Worm (Caenorhabditis elegans) whole organism, L1 larva: ENCODE measurements around the gene deg-1.

Source experiments
- C04F5.9 ChIP-seq: sonication (generic microtip); optimal IDR thresholded peaks from 2 replicates; lab custom pipeline; 2016; ENCODE audit warnings: missing genetic modification characterization, missing compliant biosample characterization
- C34B4.2 ChIP-seq: sonication (generic microtip); optimal IDR thresholded peaks from 2 replicates; lab custom pipeline; 2017; ENCODE audit warnings: mild to moderate bottlenecking, missing genetic modification characterization, missing compliant biosample characterization
- F16B12.6 ChIP-seq: fragments of 150-350 bp; optimal IDR thresholded peaks from 2 replicates; lab custom pipeline; 2014; ENCODE audit warnings: missing biosample characterization, missing genetic modification characterization
- Y116A8C.19 ChIP-seq: sonication (generic microtip); optimal IDR thresholded peaks from 2 replicates; lab custom pipeline; 2016; ENCODE audit warnings: missing compliant biosample characterization, missing genetic modification characterization, borderline replicate concordance
- alr-1 ChIP-seq: fragments of 200-800 bp; sonication (Bioruptor generic); optimal IDR thresholded peaks from 2 replicates; lab custom pipeline; 2018; ENCODE audit warnings: borderline replicate concordance, mild to moderate bottlenecking, missing genetic modification characterization, missing compliant biosample characterization
- ces-1 ChIP-seq: fragments of 150-350 bp; optimal IDR thresholded peaks from 2 replicates; lab custom pipeline; 2014; ENCODE audit warnings: missing biosample characterization, missing genetic modification reagents, missing genetic modification characterization
- dpl-1 ChIP-seq, 3 experiments: fragments of 150-350 bp in 2 of 3; sonication (generic microtip) in 1 of 3; optimal IDR thresholded peaks; 2 replicates each; lab custom pipeline; 2014 to 2017; ENCODE audit warnings: missing biosample characterization in 3 of 3, missing genetic modification characterization in 3 of 3, missing genetic modification reagents in 3 of 3
- dsc-1 ChIP-seq: sonication (generic microtip); optimal IDR thresholded peaks from 2 replicates; lab custom pipeline; 2016; ENCODE audit warnings: mild to moderate bottlenecking, missing genetic modification characterization, missing compliant biosample characterization
- efl-1 ChIP-seq, 4 experiments: fragments of 150-350 bp; optimal IDR thresholded peaks in 3 of 4; peaks in 1 of 4; 1 replicate in 1 of 4; 2 replicates in 3 of 4; lab custom pipeline; 2014; ENCODE audit warnings: missing biosample characterization in 2 of 4, missing genetic modification characterization in 2 of 4, missing genetic modification reagents in 2 of 4
- egl-13 ChIP-seq: sonication (generic microtip); optimal IDR thresholded peaks from 2 replicates; lab custom pipeline; 2016; ENCODE audit warnings: missing genotype, missing genetic modification reagents, missing genetic modification characterization, missing compliant biosample characterization
- egl-27 ChIP-seq, 2 experiments: fragments of 150-350 bp in 1 of 2; sonication (generic microtip); optimal IDR thresholded peaks; 3 replicates each; lab custom pipeline; 2017 to 2018; ENCODE audit warnings: missing biosample characterization in 2 of 2, missing genetic modification characterization in 2 of 2, missing genetic modification reagents in 2 of 2
- elt-3 ChIP-seq, 6 experiments: fragments of 150-350 bp in 1 of 6; sonication (generic microtip); optimal IDR thresholded peaks; 2 replicates each; lab custom pipeline; 2017 to 2018; ENCODE audit warnings: missing biosample characterization in 6 of 6, missing genetic modification characterization in 6 of 6, inconsistent platforms in 1 of 6
- fkh-8 ChIP-seq: sonication (generic microtip); optimal IDR thresholded peaks from 2 replicates; lab custom pipeline; 2016; ENCODE audit warnings: mild to moderate bottlenecking, missing genetic modification characterization, missing compliant biosample characterization
- fos-1 ChIP-seq: fragments of 150-350 bp; optimal IDR thresholded peaks from 2 replicates; lab custom pipeline; 2014; ENCODE audit warnings: missing biosample characterization, missing genetic modification characterization
- hlh-17 ChIP-seq: fragments of 200-800 bp; sonication (Bioruptor generic); optimal IDR thresholded peaks from 2 replicates; lab custom pipeline; 2018; ENCODE audit warnings: missing genetic modification characterization, mild to moderate bottlenecking, missing compliant biosample characterization, moderate library complexity, borderline replicate concordance
- hlh-4 ChIP-seq: sonication (generic microtip); optimal IDR thresholded peaks from 2 replicates; lab custom pipeline; 2016; ENCODE audit warnings: mild to moderate bottlenecking, missing genetic modification characterization, missing compliant biosample characterization
- hpl-2 ChIP-seq: fragments of 150-350 bp; optimal IDR thresholded peaks from 2 replicates; lab custom pipeline; 2014; ENCODE audit warnings: missing biosample characterization, missing genetic modification reagents, missing genetic modification characterization
- irx-1 ChIP-seq: sonication (generic microtip); optimal IDR thresholded peaks from 2 replicates; lab custom pipeline; 2016; ENCODE audit warnings: missing genetic modification characterization, missing compliant biosample characterization
- isw-1 ChIP-seq: fragments of 200-800 bp; sonication (Bioruptor generic); IDR thresholded peaks from 2 replicates; pipeline ENCODE4 v1.3.6; 2022; ENCODE audit warnings: missing genetic modification characterization, missing compliant biosample characterization
- jun-1 ChIP-seq: fragments of 150-350 bp; optimal IDR thresholded peaks from 2 replicates; lab custom pipeline; 2014; ENCODE audit warnings: missing biosample characterization, missing genetic modification reagents, missing genetic modification characterization
- lin-13 ChIP-seq: fragments of 150-350 bp; optimal IDR thresholded peaks from 2 replicates; lab custom pipeline; 2014; ENCODE audit warnings: missing biosample characterization, missing genetic modification reagents, missing genetic modification characterization
- lin-14 ChIP-seq: fragments of 200-800 bp; sonication (Bioruptor generic); optimal IDR thresholded peaks from 2 replicates; lab custom pipeline; 2018; ENCODE audit warnings: mild to moderate bottlenecking, missing genetic modification characterization, moderate library complexity, missing compliant biosample characterization
- lin-15B ChIP-seq: fragments of 150-350 bp; sonication (generic microtip); optimal IDR thresholded peaks from 3 replicates; lab custom pipeline; 2014; ENCODE audit warnings: missing biosample characterization, missing genetic modification characterization
- lin-35 ChIP-seq, 2 experiments: fragments of 150-350 bp; optimal IDR thresholded peaks; 2 replicates each; lab custom pipeline; 2014; ENCODE audit warnings: missing biosample characterization in 2 of 2, missing genetic modification characterization in 2 of 2, missing genetic modification reagents in 2 of 2
- lsy-2 ChIP-seq, 2 experiments: fragments of 150-350 bp; optimal IDR thresholded peaks; 2 replicates each; lab custom pipeline; 2014; ENCODE audit warnings: missing biosample characterization in 2 of 2, missing genetic modification characterization in 2 of 2
- mab-9 ChIP-seq: fragments of 200-800 bp; sonication (Bioruptor generic); IDR thresholded peaks from 2 replicates; pipeline ENCODE4 v1.3.6; 2022; ENCODE audit warnings: missing genetic modification reagents, missing genetic modification characterization, missing compliant biosample characterization
- mef-2 ChIP-seq: fragments of 150-350 bp; optimal IDR thresholded peaks from 2 replicates; lab custom pipeline; 2014; ENCODE audit warnings: missing biosample characterization, missing genetic modification characterization
- mep-1 ChIP-seq: fragments of 150-350 bp; optimal IDR thresholded peaks from 2 replicates; lab custom pipeline; 2014; ENCODE audit warnings: missing biosample characterization, missing genetic modification characterization
- nhr-12 ChIP-seq: sonication (generic microtip); optimal IDR thresholded peaks from 2 replicates; lab custom pipeline; 2017; ENCODE audit warnings: missing biosample characterization, missing genetic modification characterization
- nhr-19 ChIP-seq: fragments of 200-800 bp; sonication (Bioruptor generic); conservative IDR thresholded peaks from 2 replicates; pipeline ENCODE4 v1.3.6; 2022; ENCODE audit warnings: missing genetic modification characterization, missing compliant biosample characterization
- nhr-20 ChIP-seq: sonication (generic microtip); optimal IDR thresholded peaks from 2 replicates; lab custom pipeline; 2016; ENCODE audit warnings: mild to moderate bottlenecking, missing genetic modification characterization, missing compliant biosample characterization
- nhr-71 ChIP-seq: sonication (generic microtip); optimal IDR thresholded peaks from 2 replicates; lab custom pipeline; 2016; ENCODE audit warnings: mild to moderate bottlenecking, missing genetic modification characterization, moderate library complexity, missing compliant biosample characterization
- nhr-76 ChIP-seq: sonication (generic microtip); optimal IDR thresholded peaks from 2 replicates; lab custom pipeline; 2017; ENCODE audit warnings: missing biosample characterization, missing genetic modification characterization
- nhr-77 ChIP-seq: fragments of 150-350 bp; optimal IDR thresholded peaks from 2 replicates; lab custom pipeline; 2014; ENCODE audit warnings: missing biosample characterization, missing genetic modification characterization
- nhr-84 ChIP-seq: sonication (generic microtip); optimal IDR thresholded peaks from 2 replicates; lab custom pipeline; 2017; ENCODE audit warnings: missing biosample characterization, missing genetic modification characterization
- nhr-85 ChIP-seq: sonication (generic microtip); peaks from one replicate; lab custom pipeline; 2016; ENCODE audit warnings: missing genetic modification characterization, inconsistent platforms, missing compliant biosample characterization
- pag-3 ChIP-seq: sonication (generic microtip); optimal IDR thresholded peaks from 2 replicates; lab custom pipeline; 2017; ENCODE audit warnings: missing genetic modification characterization, mild to moderate bottlenecking, missing compliant biosample characterization, antibody characterized with exemption, borderline replicate concordance; ENCODE audit not compliant: insufficient read depth
- rnt-1 ChIP-seq: sonication (generic microtip); optimal IDR thresholded peaks from 2 replicates; lab custom pipeline; 2016; ENCODE audit warnings: mild to moderate bottlenecking, missing genetic modification characterization, moderate library complexity, missing compliant biosample characterization
- snpc-4 ChIP-seq: fragments of 150-350 bp; optimal IDR thresholded peaks from 2 replicates; lab custom pipeline; 2014; ENCODE audit warnings: missing biosample characterization, missing genetic modification characterization
- snu-23 ChIP-seq: sonication (generic microtip); optimal IDR thresholded peaks from 2 replicates; lab custom pipeline; 2016; ENCODE audit warnings: missing genetic modification characterization, missing compliant biosample characterization
- sox-4 ChIP-seq: sonication (generic microtip); optimal IDR thresholded peaks from 2 replicates; lab custom pipeline; 2016; ENCODE audit warnings: missing genetic modification characterization, missing compliant biosample characterization
- sptf-1 ChIP-seq: fragments of 150-350 bp; optimal IDR thresholded peaks from 2 replicates; lab custom pipeline; 2014; ENCODE audit warnings: missing biosample characterization, missing genetic modification characterization
- sup-37 ChIP-seq: fragments of 200-800 bp; sonication (Bioruptor generic); optimal IDR thresholded peaks from 2 replicates; lab custom pipeline; 2018; ENCODE audit warnings: mild to moderate bottlenecking, missing genetic modification characterization, missing compliant biosample characterization
- tbx-2 ChIP-seq: sonication (generic microtip); optimal IDR thresholded peaks from 2 replicates; lab custom pipeline; 2016; ENCODE audit warnings: missing genetic modification characterization, missing compliant biosample characterization
- tlp-1 ChIP-seq: fragments of 150-350 bp; optimal IDR thresholded peaks from 2 replicates; lab custom pipeline; 2014; ENCODE audit warnings: missing biosample characterization, missing genetic modification characterization
- unc-130 ChIP-seq: fragments of 150-350 bp; optimal IDR thresholded peaks from 2 replicates; lab custom pipeline; 2017; ENCODE audit warnings: missing biosample characterization, missing genetic modification characterization, inconsistent platforms
- unc-30 ChIP-seq: sonication (generic microtip); optimal IDR thresholded peaks from 2 replicates; lab custom pipeline; 2017; ENCODE audit warnings: missing biosample characterization, missing genetic modification characterization
- xbp-1 ChIP-seq: sonication (generic microtip); optimal IDR thresholded peaks from 2 replicates; lab custom pipeline; 2016; ENCODE audit warnings: missing genetic modification characterization, missing compliant biosample characterization
- zip-4 ChIP-seq: fragments of 200-800 bp; sonication (Bioruptor generic); optimal IDR thresholded peaks from 2 replicates; lab custom pipeline; 2018; ENCODE audit warnings: mild to moderate bottlenecking, missing genetic modification characterization, moderate library complexity, missing compliant biosample characterization
- ztf-11 ChIP-seq, 2 experiments: sonication (generic microtip); optimal IDR thresholded peaks; 2 replicates each; lab custom pipeline; 2016 to 2017; ENCODE audit warnings: missing genetic modification characterization in 2 of 2, missing biosample characterization in 1 of 2, missing compliant biosample characterization in 1 of 2

deg-1 gene

ce11 chrX:7798248-7799020 is 45.6 kb downstream of the deg-1 start, which contains the start of gene adm-4:
adm-4 (minus strand) TSS chrX:7798298.
- no peak for TF ChIP-seq sup-37 (GFP tag; lab: Kevin White, UChicago)
- peak; percentile 74 for TF ChIP-seq nhr-71 (tag; lab: Kevin White, UChicago)
- peak; percentile 62 for TF ChIP-seq nhr-20 (tag; lab: Kevin White, UChicago)
- peak; percentile 70 for TF ChIP-seq snu-23 (GFP tag; lab: Kevin White, UChicago)
- TF ChIP-seq dsc-1 (tag; lab: Kevin White, UChicago): peak; percentile 41
- TF ChIP-seq xbp-1 (tag; lab: Kevin White, UChicago): peak; percentile 64
- TF ChIP-seq ces-1 (GFP tag; lab: Kevin White, UChicago): no peak
- no peak for TF ChIP-seq snpc-4 (tag; lab: Kevin White, UChicago)
- no peak for TF ChIP-seq hlh-17 (GFP tag; lab: Kevin White, UChicago)
- no peak for TF ChIP-seq F16B12.6 (tag; lab: Kevin White, UChicago)
- TF ChIP-seq hlh-4 (tag; lab: Kevin White, UChicago): no peak
- TF ChIP-seq Y116A8C.19: no peak
- peak; percentile 63 for TF ChIP-seq fkh-8 (tag; lab: Kevin White, UChicago)
- TF ChIP-seq lin-35 (GFP tag; optimal IDR thresholded peaks at IDR 0.05; lab: Kevin White, UChicago): peak in 1 of 2 experiments; percentile 1
- no peak for TF ChIP-seq nhr-84 (tag; lab: Kevin White, UChicago)
- peak; percentile 46 for TF ChIP-seq sox-4
- TF ChIP-seq isw-1: peak; percentile 24; the same call in 1 of the 2 replicates
- TF ChIP-seq egl-27 (tag; optimal IDR thresholded peaks at IDR 0.05; lab: Kevin White, UChicago): no peak
- no peak for TF ChIP-seq alr-1 (tag; lab: Kevin White, UChicago)
- no peak for TF ChIP-seq pag-3 (tag; lab: Kevin White, UChicago)
- TF ChIP-seq unc-30 (tag; lab: Kevin White, UChicago): no peak
- TF ChIP-seq dpl-1 (GFP tag; optimal IDR thresholded peaks at IDR 0.05; lab: Kevin White, UChicago): peak; percentile 3 to 25 (median 25)
- TF ChIP-seq lin-13: no peak
- peak; percentile 66 for TF ChIP-seq irx-1 (tag; lab: Kevin White, UChicago)
- no peak for TF ChIP-seq C34B4.2 (tag; lab: Kevin White, UChicago)
- no peak for TF ChIP-seq nhr-77
- no peak for TF ChIP-seq mef-2 (tag; lab: Kevin White, UChicago)
- no peak for TF ChIP-seq C04F5.9 (tag; lab: Kevin White, UChicago)
- TF ChIP-seq nhr-19: peak; percentile 45
- TF ChIP-seq tlp-1 (tag; lab: Kevin White, UChicago): no peak
- TF ChIP-seq fos-1: no peak
- peak; percentile 74 for TF ChIP-seq nhr-85 (tag; lab: Kevin White, UChicago)
- TF ChIP-seq unc-130 (tag; lab: Kevin White, UChicago): no peak
- peak; percentile 24 to 28 for TF ChIP-seq efl-1 (optimal IDR thresholded peaks at IDR 0.05; lab: Kevin White, UChicago)
- peak; percentile 43 to 67 for TF ChIP-seq efl-1 (GFP tag; optimal IDR thresholded peaks at IDR 0.05 in 1 of 2; lab: Kevin White, UChicago)
- TF ChIP-seq hpl-2 (GFP tag; lab: Kevin White, UChicago): no peak
- TF ChIP-seq ztf-11 (tag; optimal IDR thresholded peaks at IDR 0.05; lab: Kevin White, UChicago): peak in 1 of 2 experiments; percentile 67
- TF ChIP-seq tbx-2: peak; percentile 64
- TF ChIP-seq mab-9 (GFP tag; lab: Robert Waterston, UW): no peak
- peak; percentile 54 for TF ChIP-seq egl-13 (tag; lab: Kevin White, UChicago)
- peak in 1 of 2 experiments; percentile 54 for TF ChIP-seq lsy-2 (tag; optimal IDR thresholded peaks at IDR 0.05; lab: Kevin White, UChicago)
- peak; percentile 61 for TF ChIP-seq lin-14 (GFP tag; lab: Kevin White, UChicago)
- no peak for TF ChIP-seq lin-15B (tag; lab: Kevin White, UChicago)
- no peak for TF ChIP-seq nhr-76 (tag; lab: Kevin White, UChicago)
- TF ChIP-seq sptf-1: no peak
- TF ChIP-seq jun-1: no peak
- no peak for TF ChIP-seq zip-4
- TF ChIP-seq elt-3 (tag; optimal IDR thresholded peaks at IDR 0.05; lab: Kevin White, UChicago): no peak
- TF ChIP-seq nhr-12 (tag; lab: Kevin White, UChicago): no peak
- TF ChIP-seq mep-1: peak; percentile 39
- TF ChIP-seq rnt-1 (tag; lab: Kevin White, UChicago): peak; percentile 95
